Fruit fly (Drosophila melanogaster) whole organism, prepupa: ENCODE data around the gene CG14770.

ENCODE experiments used
- Blimp-1 ChIP-seq: fragments of 200-800 bp; sonication (Bioruptor generic); optimal IDR thresholded peaks from 3 replicates; lab custom pipeline; 2017; ENCODE audit warnings: missing biosample characterization, missing genetic modification characterization, mild to moderate bottlenecking, moderate library complexity, missing genetic modification reagents
- CG10631 ChIP-seq: fragments of 200-800 bp; sonication (Bioruptor generic); optimal IDR thresholded peaks from 2 replicates; lab custom pipeline; 2016; ENCODE audit warnings: missing biosample characterization, missing genetic modification characterization
- CG10669 ChIP-seq: fragments of 200-800 bp; sonication (Bioruptor generic); optimal IDR thresholded peaks from 3 replicates; lab custom pipeline; 2018; ENCODE audit warnings: missing biosample characterization, mild to moderate bottlenecking, missing genetic modification characterization, moderate library complexity
- CG11294 ChIP-seq: fragments of 200-800 bp; sonication (Bioruptor generic); IDR thresholded peaks from 2 replicates; pipeline ENCODE4 v1.3.6; 2022; ENCODE audit warnings: missing biosample characterization, missing genetic modification characterization
- CG11762 ChIP-seq: fragments of 200-800 bp; sonication (Bioruptor generic); optimal IDR thresholded peaks from 3 replicates; lab custom pipeline; 2016; ENCODE audit warnings: missing biosample characterization, missing genetic modification characterization; ENCODE audit not compliant: insufficient read depth
- CG11902 ChIP-seq: fragments of 200-800 bp; sonication (Bioruptor generic); optimal IDR thresholded peaks from 3 replicates; lab custom pipeline; 2016; ENCODE audit warnings: missing biosample characterization, missing genetic modification characterization
- CG15336 ChIP-seq: fragments of 200-800 bp; sonication (Bioruptor generic); IDR thresholded peaks from 2 replicates; pipeline ENCODE4 v1.3.6; 2022; ENCODE audit warnings: missing biosample characterization, missing genetic modification characterization
- CG1621 ChIP-seq: fragments of 200-800 bp; sonication (Bioruptor generic); optimal IDR thresholded peaks from 3 replicates; lab custom pipeline; 2018; ENCODE audit warnings: missing biosample characterization, mild to moderate bottlenecking, missing genetic modification characterization
- CG3032 ChIP-seq: fragments of 200-800 bp; optimal IDR thresholded peaks from 2 replicates; lab custom pipeline; 2019; ENCODE audit warnings: missing biosample characterization, mild to moderate bottlenecking, missing genetic modification characterization, moderate library complexity
- CG31627 ChIP-seq: fragments of 200-800 bp; sonication (Bioruptor generic); optimal IDR thresholded peaks from 3 replicates; lab custom pipeline; 2016; ENCODE audit warnings: missing biosample characterization, missing genetic modification characterization
- CG32006 ChIP-seq: fragments of 200-800 bp; sonication (Bioruptor generic); optimal IDR thresholded peaks from 3 replicates; lab custom pipeline; 2017; ENCODE audit warnings: missing biosample characterization, mild to moderate bottlenecking, missing genetic modification characterization
- CG34406 ChIP-seq: fragments of 200-800 bp; sonication (Bioruptor generic); optimal IDR thresholded peaks from 3 replicates; lab custom pipeline; 2016; ENCODE audit warnings: missing biosample characterization, missing genetic modification characterization
- CG3919 ChIP-seq: fragments of 200-800 bp; sonication (Bioruptor generic); optimal IDR thresholded peaks from 3 replicates; lab custom pipeline; 2016; ENCODE audit warnings: missing biosample characterization, missing genetic modification characterization
- CG4318 ChIP-seq: fragments of 200-800 bp; sonication (Bioruptor generic); optimal IDR thresholded peaks from 3 replicates; lab custom pipeline; 2017; ENCODE audit warnings: missing biosample characterization, mild to moderate bottlenecking, missing genetic modification characterization
- CG6808 ChIP-seq: fragments of 200-800 bp; sonication (Bioruptor generic); optimal IDR thresholded peaks from 3 replicates; lab custom pipeline; 2017; ENCODE audit warnings: missing biosample characterization, missing genetic modification characterization, mild to moderate bottlenecking, moderate library complexity, missing genetic modification reagents
- CG8119 ChIP-seq: fragments of 200-800 bp; sonication (Bioruptor generic); IDR thresholded peaks from 3 replicates; pipeline ENCODE4 v1.3.6; 2022; ENCODE audit warnings: missing biosample characterization, missing genetic modification characterization
- CG8319 ChIP-seq: fragments of 200-800 bp; sonication (Bioruptor generic); optimal IDR thresholded peaks from 3 replicates; lab custom pipeline; 2016; ENCODE audit warnings: missing biosample characterization, missing genetic modification characterization
- CG8632 ChIP-seq: fragments of 200-800 bp; sonication (Bioruptor generic); optimal IDR thresholded peaks from 3 replicates; lab custom pipeline; 2016; ENCODE audit warnings: missing biosample characterization, missing genetic modification characterization
- CG9139 ChIP-seq: fragments of 200-800 bp; sonication (Bioruptor generic); optimal IDR thresholded peaks from 3 replicates; lab custom pipeline; 2017; ENCODE audit warnings: missing biosample characterization, mild to moderate bottlenecking, missing genetic modification characterization
- Eip78C ChIP-seq: fragments of 200-800 bp; sonication (Bioruptor generic); peaks from one replicate; lab custom pipeline; 2016; ENCODE audit warnings: missing biosample characterization, missing genetic modification characterization
- Eip93F ChIP-seq: fragments of 200-800 bp; sonication (Bioruptor generic); optimal IDR thresholded peaks from 2 replicates; lab custom pipeline; 2016; ENCODE audit warnings: missing biosample characterization, mild to moderate bottlenecking, missing genetic modification characterization
- Ets21C ChIP-seq: fragments of 200-800 bp; sonication (Bioruptor generic); optimal IDR thresholded peaks from 3 replicates; lab custom pipeline; 2016; ENCODE audit warnings: missing biosample characterization, missing genetic modification characterization
- Ets96B ChIP-seq: fragments of 200-800 bp; optimal IDR thresholded peaks from 2 replicates; lab custom pipeline; 2019; ENCODE audit warnings: missing biosample characterization, mild to moderate bottlenecking, missing genetic modification characterization, moderate library complexity
- Gug ChIP-seq: fragments of 200-800 bp; sonication (Bioruptor generic); IDR thresholded peaks from 2 replicates; pipeline ENCODE4 v1.3.6; 2022; ENCODE audit warnings: missing biosample characterization, missing genetic modification characterization
- Hr38 ChIP-seq: sonication (Bioruptor generic); optimal IDR thresholded peaks from 2 replicates; lab custom pipeline; 2016; ENCODE audit warnings: missing biosample characterization, missing genetic modification characterization
- Hr39 ChIP-seq: fragments of 200-800 bp; sonication (Bioruptor generic); optimal IDR thresholded peaks from 2 replicates; lab custom pipeline; 2016; ENCODE audit warnings: missing biosample characterization, missing genetic modification characterization
- Lpt ChIP-seq: fragments of 200-800 bp; sonication (Bioruptor generic); optimal IDR thresholded peaks from 3 replicates; lab custom pipeline; 2016; ENCODE audit warnings: missing biosample characterization, missing genetic modification characterization
- Met ChIP-seq: fragments of 200-800 bp; sonication (Bioruptor generic); optimal IDR thresholded peaks from 3 replicates; lab custom pipeline; 2016; ENCODE audit warnings: missing biosample characterization, missing genetic modification characterization
- OdsH ChIP-seq: fragments of 200-800 bp; sonication (Bioruptor generic); optimal IDR thresholded peaks from 3 replicates; lab custom pipeline; 2016; ENCODE audit warnings: missing biosample characterization, missing genetic modification characterization
- Sox102F ChIP-seq: fragments of 200-800 bp; sonication (Bioruptor generic); optimal IDR thresholded peaks from 2 replicates; lab custom pipeline; 2016; ENCODE audit warnings: missing biosample characterization, mild to moderate bottlenecking, missing genetic modification characterization
- Sox14 ChIP-seq: fragments of 200-800 bp; sonication (Bioruptor generic); optimal IDR thresholded peaks from 3 replicates; lab custom pipeline; 2016; ENCODE audit warnings: missing biosample characterization, missing genetic modification characterization
- achi ChIP-seq: fragments of 200-800 bp; sonication (Bioruptor generic); optimal IDR thresholded peaks from 3 replicates; lab custom pipeline; 2016; ENCODE audit warnings: missing biosample characterization, missing genetic modification characterization
- acj6 ChIP-seq: fragments of 200-800 bp; sonication (Bioruptor generic); optimal IDR thresholded peaks from 3 replicates; lab custom pipeline; 2016; ENCODE audit warnings: missing biosample characterization, missing genetic modification characterization
- cyc ChIP-seq: fragments of 200-800 bp; sonication (Bioruptor generic); optimal IDR thresholded peaks from 3 replicates; lab custom pipeline; 2016; ENCODE audit warnings: missing biosample characterization, missing genetic modification characterization
- dac ChIP-seq: fragments of 200-800 bp; sonication (Bioruptor generic); optimal IDR thresholded peaks from 2 replicates; lab custom pipeline; 2017; ENCODE audit warnings: missing biosample characterization, mild to moderate bottlenecking, missing genetic modification characterization
- eg ChIP-seq: fragments of 200-800 bp; sonication (Bioruptor generic); IDR thresholded peaks from 3 replicates; pipeline ENCODE4 v1.3.6; 2022; ENCODE audit warnings: missing biosample characterization, missing genetic modification characterization
- esn ChIP-seq: fragments of 200-800 bp; sonication (Bioruptor generic); optimal IDR thresholded peaks from 2 replicates; lab custom pipeline; 2016; ENCODE audit warnings: missing biosample characterization, mild to moderate bottlenecking, missing genetic modification characterization, moderate library complexity
- fd59A ChIP-seq: fragments of 200-800 bp; sonication (Bioruptor generic); optimal IDR thresholded peaks from 2 replicates; lab custom pipeline; 2017; ENCODE audit warnings: missing biosample characterization, mild to moderate bottlenecking, missing genetic modification characterization, missing genetic modification reagents
- fd85E ChIP-seq: fragments of 200-800 bp; sonication (Bioruptor generic); optimal IDR thresholded peaks from 3 replicates; lab custom pipeline; 2016; ENCODE audit warnings: missing biosample characterization, missing genetic modification characterization
- lz ChIP-seq: fragments of 200-800 bp; sonication (Bioruptor generic); optimal IDR thresholded peaks from 3 replicates; lab custom pipeline; 2016; ENCODE audit warnings: missing biosample characterization, missing genetic modification characterization
- net ChIP-seq: fragments of 200-800 bp; sonication (Bioruptor generic); optimal IDR thresholded peaks from 3 replicates; lab custom pipeline; 2016; ENCODE audit warnings: missing biosample characterization, missing genetic modification characterization
- pdm3 ChIP-seq: fragments of 200-800 bp; sonication (Bioruptor generic); optimal IDR thresholded peaks from 3 replicates; lab custom pipeline; 2016; ENCODE audit warnings: missing biosample characterization, missing genetic modification characterization
- spab ChIP-seq: fragments of 200-800 bp; sonication (Bioruptor generic); optimal IDR thresholded peaks from 2 replicates; lab custom pipeline; 2017; ENCODE audit warnings: missing biosample characterization, mild to moderate bottlenecking, missing genetic modification characterization, missing genetic modification reagents
- ss ChIP-seq, 2 experiments: fragments of 200-800 bp; sonication (Bioruptor generic); optimal IDR thresholded peaks; 2 replicates in 1 of 2; 3 replicates in 1 of 2; lab custom pipeline; 2017 to 2018; ENCODE audit warnings: mild to moderate bottlenecking in 2 of 2, missing biosample characterization in 2 of 2, missing genetic modification characterization in 2 of 2, moderate library complexity in 1 of 2
- svp ChIP-seq: fragments of 200-800 bp; sonication (Bioruptor generic); peaks from one replicate; lab custom pipeline; 2016; ENCODE audit warnings: missing biosample characterization, missing genetic modification characterization
- topi ChIP-seq: fragments of 200-800 bp; sonication (Bioruptor generic); optimal IDR thresholded peaks from 3 replicates; lab custom pipeline; 2016; ENCODE audit warnings: missing biosample characterization, missing genetic modification characterization

Gene CG14770

DNA sequence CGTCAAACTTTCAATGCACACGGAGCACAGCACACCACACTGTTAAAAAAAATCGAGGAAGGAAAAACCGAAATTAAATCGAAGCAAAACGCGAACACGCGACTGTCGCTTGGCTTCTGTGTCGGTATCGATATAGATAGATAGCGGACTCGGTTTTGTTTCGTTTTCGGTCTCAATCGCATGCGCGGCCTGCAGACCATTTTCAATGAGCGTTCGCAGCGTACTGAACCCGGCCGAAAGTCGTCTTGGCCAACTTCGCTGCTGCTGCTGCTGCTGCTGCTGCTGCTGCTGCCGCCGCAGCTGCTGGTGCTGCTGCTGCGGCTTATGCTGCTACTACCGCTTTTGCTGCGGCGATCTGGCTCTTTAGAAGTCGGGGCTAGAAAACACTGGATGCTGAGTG is 31.1 kb upstream of the CG14770 start:
- peak; percentile 4 for TF ChIP-seq Lpt
- no peak for TF ChIP-seq CG31627 (GFP tag; lab: Kevin White, UChicago)
- TF ChIP-seq Ets21C (GFP tag; lab: Kevin White, UChicago) = no peak
- no peak for TF ChIP-seq OdsH (GFP tag; lab: Kevin White, UChicago)
- no peak for TF ChIP-seq Blimp-1
- TF ChIP-seq CG9139 (GFP tag; lab: Kevin White, UChicago) = no peak
- TF ChIP-seq Sox102F (GFP tag; lab: Kevin White, UChicago) = no peak
- TF ChIP-seq CG8119 (GFP tag; lab: Robert Waterston, UW) = no peak
- peak in 1 of 2 experiments; percentile 18 for TF ChIP-seq ss (GFP tag; optimal IDR thresholded peaks at IDR 0.05; lab: Kevin White, UChicago)
- TF ChIP-seq CG4318 (GFP tag; lab: Kevin White, UChicago) = no peak
- no peak for TF ChIP-seq spab (GFP tag; lab: Kevin White, UChicago)
- no peak for TF ChIP-seq CG11762 (GFP tag; lab: Kevin White, UChicago)
- TF ChIP-seq achi (GFP tag; lab: Kevin White, UChicago) = no peak
- no peak for TF ChIP-seq esn (GFP tag; lab: Kevin White, UChicago)
- TF ChIP-seq net (GFP tag; lab: Kevin White, UChicago) = no peak
- TF ChIP-seq CG3919 = peak; percentile 29
- no peak for TF ChIP-seq Hr38 (GFP tag; lab: Kevin White, UChicago)
- no peak for TF ChIP-seq Eip93F
- no peak for TF ChIP-seq CG3032 (tag; lab: Kevin White, UChicago)
- no peak for TF ChIP-seq Ets96B (tag; lab: Kevin White, UChicago)
- peak; percentile 44 for TF ChIP-seq Eip78C (GFP tag; lab: Kevin White, UChicago)
- TF ChIP-seq CG15336 (GFP tag; lab: Robert Waterston, UW) = peak; percentile 37; the same call in 1 of the 2 replicates
- TF ChIP-seq eg (GFP tag; lab: Robert Waterston, UW) = peak; percentile 40; the same call in 1 of the 3 replicates
- no peak for TF ChIP-seq CG10631 (GFP tag; lab: Kevin White, UChicago)
- TF ChIP-seq CG32006 (GFP tag; lab: Kevin White, UChicago) = no peak
- no peak for TF ChIP-seq CG1621 (tag; lab: Kevin White, UChicago)

DNA sequence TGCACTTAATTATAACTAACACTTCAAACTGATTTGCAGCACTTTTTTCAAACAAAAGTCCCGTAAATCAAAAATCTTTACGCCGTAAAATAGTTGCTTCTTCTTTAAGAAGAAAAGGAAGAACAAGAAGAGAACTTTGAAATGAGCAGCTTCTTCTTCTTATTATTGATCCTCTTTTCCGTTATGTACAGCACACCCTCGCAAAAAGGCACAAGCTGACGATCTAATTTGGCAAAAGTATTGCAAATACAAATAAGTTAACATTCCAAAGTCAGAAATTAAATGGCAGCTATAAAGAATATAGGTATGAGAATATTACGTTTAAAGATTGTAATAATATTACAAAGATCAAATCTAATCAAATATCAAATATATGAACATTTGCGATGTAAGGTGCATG is 27.5 kb upstream of the CG14770 start, which contains the start of gene CG11409:
Gene CG11409, minus strand, starts transcription at position 60 of the 400 bp plus-strand sequence.
- no peak for TF ChIP-seq CG11294
- TF ChIP-seq Sox14 (GFP tag; lab: Kevin White, UChicago) = no peak
- peak; percentile 28 for TF ChIP-seq acj6 (GFP tag; lab: Kevin White, UChicago)
- TF ChIP-seq CG10669 = no peak
- no peak for TF ChIP-seq lz (GFP tag; lab: Kevin White, UChicago)
- no peak for TF ChIP-seq CG8319
- peak; percentile 37 for TF ChIP-seq esn (GFP tag; lab: Kevin White, UChicago)
- TF ChIP-seq CG31627 (GFP tag; lab: Kevin White, UChicago) = peak; percentile 30
- TF ChIP-seq CG3032 (tag; lab: Kevin White, UChicago) = peak; percentile 2
- peak; percentile 5 for TF ChIP-seq cyc
- TF ChIP-seq Hr39 = peak; percentile 36
- no peak for TF ChIP-seq Gug (GFP tag; lab: Robert Waterston, UW)
- TF ChIP-seq dac (GFP tag; lab: Kevin White, UChicago) = no peak
- no peak for TF ChIP-seq fd59A
- TF ChIP-seq, all 60 proteins: peak for 6

DNA sequence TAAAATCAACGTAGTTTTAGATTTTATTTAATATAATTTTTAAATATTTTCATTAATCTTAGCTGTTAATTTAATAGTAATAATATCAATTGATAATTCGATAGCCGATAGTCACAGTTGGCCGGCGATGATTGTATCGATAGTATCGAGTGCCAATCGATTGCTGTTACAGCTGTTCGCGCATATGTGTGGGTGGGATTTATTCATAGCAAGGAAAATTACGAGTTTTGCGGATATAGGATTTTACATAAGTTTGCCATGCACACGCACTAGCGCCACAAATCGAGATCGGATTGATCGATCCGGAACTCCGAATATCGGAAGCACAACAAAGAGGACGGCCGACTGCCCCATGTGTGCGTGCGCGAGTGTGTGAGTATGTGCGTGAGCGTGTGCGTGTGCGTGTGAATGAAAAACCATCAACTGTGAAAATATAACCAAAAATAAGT is 27.1 kb upstream of the CG14770 start, which contains the start of gene Naa30A:
Gene Naa30A, plus strand, starts transcription at position 163 of the 449 bp plus-strand sequence.
- no peak for TF ChIP-seq svp (GFP tag; lab: Kevin White, UChicago)
- no peak for TF ChIP-seq fd85E (GFP tag; lab: Kevin White, UChicago)
- no peak for TF ChIP-seq CG11762 (GFP tag; lab: Kevin White, UChicago)
- peak; percentile 77 for TF ChIP-seq Eip78C (GFP tag; lab: Kevin White, UChicago)
- no peak for TF ChIP-seq pdm3 (GFP tag; lab: Kevin White, UChicago)
- no peak for TF ChIP-seq CG11902 (GFP tag; lab: Kevin White, UChicago)
- TF ChIP-seq Sox102F (GFP tag; lab: Kevin White, UChicago) = peak; percentile 11
- TF ChIP-seq acj6 (GFP tag; lab: Kevin White, UChicago) = no peak
- TF ChIP-seq Eip93F = no peak
- TF ChIP-seq CG34406 (GFP tag; lab: Kevin White, UChicago) = no peak
- no peak for TF ChIP-seq fd59A
- TF ChIP-seq topi = peak; percentile 11
- peak; percentile 42 for TF ChIP-seq Sox14 (GFP tag; lab: Kevin White, UChicago)
- no peak for TF ChIP-seq Met (GFP tag; lab: Kevin White, UChicago)
- no peak for TF ChIP-seq ss (GFP tag; optimal IDR thresholded peaks at IDR 0.05; lab: Kevin White, UChicago)
- TF ChIP-seq CG3032 (tag; lab: Kevin White, UChicago) = no peak
- TF ChIP-seq CG10669 = no peak
- no peak for TF ChIP-seq Gug (GFP tag; lab: Robert Waterston, UW)
- no peak for TF ChIP-seq spab (GFP tag; lab: Kevin White, UChicago)
- no peak for TF ChIP-seq CG6808 (GFP tag; lab: Kevin White, UChicago)
- no peak for TF ChIP-seq eg (GFP tag; lab: Robert Waterston, UW)
- TF ChIP-seq esn (GFP tag; lab: Kevin White, UChicago) = peak; percentile 12
- no peak for TF ChIP-seq Lpt
- no peak for TF ChIP-seq lz (GFP tag; lab: Kevin White, UChicago)
- no peak for TF ChIP-seq CG8632 (GFP tag; lab: Kevin White, UChicago)
- TF ChIP-seq CG1621 (tag; lab: Kevin White, UChicago) = no peak
